Fruit fly (Drosophila melanogaster) whole organism, adult: ENCODE results near the gene CG31174.

ENCODE experiments used
- CG14711 ChIP-seq: fragments of 200-800 bp; sonication (Bioruptor generic); optimal IDR thresholded peaks from 2 replicates; lab custom pipeline; 2018; ENCODE audit warnings: missing biosample characterization, mild to moderate bottlenecking, missing genetic modification characterization, moderate library complexity
- CG33017 ChIP-seq: fragments of 200-800 bp; sonication (Bioruptor generic); optimal IDR thresholded peaks from 2 replicates; lab custom pipeline; 2018; ENCODE audit warnings: missing biosample characterization, mild to moderate bottlenecking, missing genetic modification characterization, moderate library complexity
- CG5204 ChIP-seq: fragments of 200-800 bp; sonication (Bioruptor generic); optimal IDR thresholded peaks from 2 replicates; lab custom pipeline; 2016; ENCODE audit warnings: missing biosample characterization, missing genetic modification characterization
- CG7045 ChIP-seq: fragments of 200-800 bp; sonication (Bioruptor generic); optimal IDR thresholded peaks from 2 replicates; lab custom pipeline; 2017; ENCODE audit warnings: missing biosample characterization, mild to moderate bottlenecking, missing genetic modification characterization
- CG7101 ChIP-seq: fragments of 200-800 bp; sonication (Bioruptor generic); optimal IDR thresholded peaks from 2 replicates; lab custom pipeline; 2018; ENCODE audit warnings: missing biosample characterization, mild to moderate bottlenecking, missing genetic modification characterization, moderate library complexity
- Clk ChIP-seq: fragments of 200-800 bp; sonication (Bioruptor generic); optimal IDR thresholded peaks from 2 replicates; lab custom pipeline; 2017; ENCODE audit warnings: missing biosample characterization, missing genetic modification characterization
- Mnt ChIP-seq: fragments of 200-800 bp; sonication (Bioruptor generic); optimal IDR thresholded peaks from 2 replicates; lab custom pipeline; 2016; ENCODE audit warnings: missing biosample characterization, mild to moderate bottlenecking, missing genetic modification characterization
- bab1 ChIP-seq: fragments of 200-800 bp; sonication (Bioruptor generic); optimal IDR thresholded peaks from 3 replicates; lab custom pipeline; 2019; ENCODE audit warnings: missing biosample characterization, mild to moderate bottlenecking, missing genetic modification characterization, moderate library complexity
- cic ChIP-seq: fragments of 200-800 bp; sonication (Bioruptor generic); optimal IDR thresholded peaks from 2 replicates; lab custom pipeline; 2017; ENCODE audit warnings: missing biosample characterization, mild to moderate bottlenecking, missing genetic modification characterization, moderate library complexity
- kay ChIP-seq: fragments of 200-800 bp; sonication (Bioruptor generic); peaks from one replicate; lab custom pipeline; 2016; ENCODE audit warnings: missing biosample characterization, missing genetic modification characterization, borderline replicate concordance
- pad ChIP-seq: fragments of 200-800 bp; sonication (Bioruptor generic); optimal IDR thresholded peaks from 3 replicates; lab custom pipeline; 2017; ENCODE audit warnings: missing biosample characterization, missing genetic modification characterization, mild to moderate bottlenecking, moderate library complexity, missing genetic modification reagents
- tj ChIP-seq: fragments of 200-800 bp; sonication (Bioruptor generic); optimal IDR thresholded peaks from 3 replicates; lab custom pipeline; 2017; ENCODE audit warnings: missing biosample characterization, mild to moderate bottlenecking, missing genetic modification characterization, moderate library complexity
- toe ChIP-seq: fragments of 200-800 bp; sonication (Bioruptor generic); optimal IDR thresholded peaks from 2 replicates; lab custom pipeline; 2016; ENCODE audit warnings: missing biosample characterization, missing genetic modification characterization

DNA sequence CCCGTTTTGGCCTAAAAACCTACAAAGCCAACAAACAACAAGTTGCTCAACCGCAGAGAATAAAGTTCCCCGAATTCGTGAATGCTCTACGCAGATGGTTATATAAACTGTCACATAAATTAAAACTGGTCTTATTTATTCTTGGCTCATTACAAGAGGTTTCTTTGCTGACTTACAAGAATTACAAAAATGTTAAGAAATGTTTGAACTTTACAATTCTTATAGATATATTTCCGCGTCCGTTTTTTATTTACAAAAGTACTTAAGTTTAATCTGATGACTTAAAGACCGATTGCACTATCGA is 33.2 kb downstream of the CG31174 start:
- TF ChIP-seq Mnt (no peak), kay (GFP tag; lab: Kevin White, UChicago) (no peak), tj (GFP tag; lab: Kevin White, UChicago) (no peak), toe (no peak), CG5204 (GFP tag; lab: Kevin White, UChicago) (no peak), cic (GFP tag; lab: Kevin White, UChicago) (no peak), CG7101 (tag; lab: Kevin White, UChicago) (no peak), CG33017 (tag; lab: Kevin White, UChicago) (no peak), CG14711 (tag; lab: Kevin White, UChicago) (no peak), CG7045 (no peak), bab1 (GFP tag; lab: Kevin White, UChicago) (no peak), pad (GFP tag; lab: Kevin White, UChicago) (no peak), Clk (no peak)
